Worm (Caenorhabditis elegans) whole organism, dauer: Measurements from ENCODE around the gene srp-7.

ENCODE experiments used
- unc-62 ChIP-seq: sonication (generic microtip); optimal IDR thresholded peaks from 2 replicates; lab custom pipeline; 2017; ENCODE audit warnings: missing biosample characterization, missing genetic modification reagents, missing genetic modification characterization

The srp-7 gene

ce11 chrV:8169150-8169549, 9.8 kb upstream of the srp-7 start:
- no peak for TF ChIP-seq unc-62 (GFP tag; lab: Kevin White, UChicago)

- no peak for TF ChIP-seq unc-62 (GFP tag; lab: Kevin White, UChicago)
Observed at ce11 chrV:8170300-8170699, 8.6 kb upstream of the srp-7 start.

ce11 chrV:8171688-8172087, 7.2 kb upstream of the srp-7 start:
- TF ChIP-seq unc-62 (GFP tag; lab: Kevin White, UChicago), result no peak

- no peak for TF ChIP-seq unc-62 (GFP tag; lab: Kevin White, UChicago)
Observed at ce11 chrV:8177349-8177748, 1.6 kb upstream of the srp-7 start, which contains the start of gene F20D6.9. TSS of gene F20D6.9 (minus strand) at chrV:8177449.

ce11 chrV:8178279-8178678, 647 bp upstream of the srp-7 start:
- no peak for TF ChIP-seq unc-62 (GFP tag; lab: Kevin White, UChicago)

- TF ChIP-seq unc-62 (GFP tag; lab: Kevin White, UChicago), result no peak
Observed at ce11 chrV:8183384-8183783, 4.5 kb downstream of the srp-7 start, which contains the start of gene srp-8. TSS of gene srp-8 (plus strand) at chrV:8183684.

- TF ChIP-seq unc-62 (GFP tag; lab: Kevin White, UChicago), result no peak
Observed at ce11 chrV:8185737-8186136, 6.8 kb downstream of the srp-7 start, which contains the start of gene F20D6.2. TSS of gene F20D6.2 (plus strand) at chrV:8186037.

- TF ChIP-seq unc-62 (GFP tag; lab: Kevin White, UChicago), result no peak
Observed at ce11 chrV:8188421-8188820, 9.5 kb downstream of the srp-7 start, which contains the start of gene F20D6.15. TSS of gene F20D6.15 (minus strand) at chrV:8188467.

ce11 chrV:8190016-8190415, 11.1 kb downstream of the srp-7 start, which contains the start of gene F20D6.12:
TSS of gene F20D6.12 (minus strand) at chrV:8190116.
- TF ChIP-seq unc-62 (GFP tag; lab: Kevin White, UChicago), result no peak

ce11 chrV:8190430-8190829, 11.5 kb downstream of the srp-7 start, which contains the start of gene F20D6.1:
TSS of gene F20D6.1 (plus strand) at chrV:8190730.
- no peak for TF ChIP-seq unc-62 (GFP tag; lab: Kevin White, UChicago)

ce11 chrV:8195889-8196418, 17.0 kb downstream of the srp-7 start, which contains the start of gene F20D6.10:
TSS of gene F20D6.10 (minus strand) at chrV:8195939.
- TF ChIP-seq unc-62 (GFP tag; lab: Kevin White, UChicago), result no peak

- no peak for TF ChIP-seq unc-62 (GFP tag; lab: Kevin White, UChicago)
Observed at ce11 chrV:8196993-8197392, 18.1 kb downstream of the srp-7 start.

ce11 chrV:8198994-8199393, 20.1 kb downstream of the srp-7 start, which contains the start of gene F20D6.11:
TSS of gene F20D6.11 (minus strand) at chrV:8199094.
- no peak for TF ChIP-seq unc-62 (GFP tag; lab: Kevin White, UChicago)

- TF ChIP-seq unc-62 (GFP tag; lab: Kevin White, UChicago), result no peak
Observed at ce11 chrV:8201229-8201858, 22.4 kb downstream of the srp-7 start, which contains the start of gene cri-2. TSS of gene cri-2 (plus strand) at chrV:8201808.

- no peak for TF ChIP-seq unc-62 (GFP tag; lab: Kevin White, UChicago)
Observed at ce11 chrV:8203085-8203643, 24.2 kb downstream of the srp-7 start, which contains the start of gene cest-17. TSS of gene cest-17 (plus strand) at chrV:8203332.

- no peak for TF ChIP-seq unc-62 (GFP tag; lab: Kevin White, UChicago)
Observed at ce11 chrV:8206931-8207330, 28.0 kb downstream of the srp-7 start, which contains the start of gene timp-1. TSS of gene timp-1 (plus strand) at chrV:8207235.
